Worm (Caenorhabditis elegans): ENCODE results near the gene Y41C4A.9.

DNA sequence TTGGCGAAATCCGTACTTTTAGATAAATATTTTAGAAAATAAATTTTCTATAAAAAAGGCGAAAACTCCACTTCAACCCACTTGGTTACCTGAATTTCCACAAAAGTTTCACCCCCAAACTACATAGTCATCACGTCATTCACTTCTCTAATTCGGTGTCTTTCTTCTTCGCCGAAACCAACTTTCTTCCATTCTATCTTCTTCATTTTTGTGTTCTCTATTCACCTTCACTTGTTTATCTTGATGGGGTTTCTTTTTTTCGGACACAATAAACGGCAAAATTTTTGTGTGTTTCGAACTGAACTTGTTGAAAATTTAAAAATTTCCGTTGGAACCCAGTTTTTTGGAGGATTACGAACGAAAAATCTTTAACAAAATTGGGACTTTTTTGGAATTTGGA lies 51.6 kb downstream of the Y41C4A.9 start:
- TF ChIP-seq snpc-1.1 (tag; optimal IDR thresholded peaks at IDR 0.05; ENCODE audit: insufficient read depth) (no peak), xnd-1 (tag; optimal IDR thresholded peaks at IDR 0.05) (no peak), snpc-4 (GFP tag; optimal IDR thresholded peaks at IDR 0.05) (no peak), snpc-4 (tag; optimal IDR thresholded peaks at IDR 0.05) (no peak), B0035.1 (tag; optimal IDR thresholded peaks at IDR 0.05) (no peak)

Measured in whole organism, young adult.